Worm (Caenorhabditis elegans) whole organism, mixed stage, embryonic: ENCODE data around the gene dpy-19.

ENCODE experiments used
- M03D4.4 ChIP-seq: sonication (generic microtip); optimal IDR thresholded peaks from 2 replicates; lab custom pipeline; 2017; ENCODE audit warnings: mild to moderate bottlenecking, missing genetic modification characterization, missing compliant biosample characterization
- bed-3 ChIP-seq: fragments of 200-800 bp; sonication (Bioruptor generic); optimal IDR thresholded peaks from 3 replicates; lab custom pipeline; 2018; ENCODE audit warnings: mild to moderate bottlenecking, missing genetic modification characterization, moderate library complexity, missing compliant biosample characterization
- blmp-1 ChIP-seq: fragments of 150-350 bp; optimal IDR thresholded peaks from 2 replicates; lab custom pipeline; 2014; ENCODE audit warnings: missing biosample characterization, missing genetic modification characterization
- ceh-39 ChIP-seq: fragments of 150-350 bp; optimal IDR thresholded peaks from 2 replicates; lab custom pipeline; 2014; ENCODE audit warnings: missing biosample characterization, missing genetic modification characterization
- ceh-43 ChIP-seq: fragments of 200-800 bp; sonication (Bioruptor generic); optimal IDR thresholded peaks from 2 replicates; lab custom pipeline; 2018; ENCODE audit warnings: mild to moderate bottlenecking, missing genetic modification characterization, moderate library complexity, missing compliant biosample characterization
- ceh-83 ChIP-seq: fragments of 200-800 bp; sonication (Bioruptor generic); optimal IDR thresholded peaks from 2 replicates; lab custom pipeline; 2018; ENCODE audit warnings: mild to moderate bottlenecking, missing genetic modification characterization, missing compliant biosample characterization
- ces-1 ChIP-seq: fragments of 150-350 bp; optimal IDR thresholded peaks from 2 replicates; lab custom pipeline; 2014; ENCODE audit warnings: missing biosample characterization, missing genetic modification reagents, missing genetic modification characterization
- cnd-1 ChIP-seq: fragments of 200-800 bp; sonication (Bioruptor generic); optimal IDR thresholded peaks from 2 replicates; lab custom pipeline; 2018; ENCODE audit warnings: mild to moderate bottlenecking, missing genetic modification characterization, missing compliant biosample characterization
- drap-1 ChIP-seq: fragments of 200-800 bp; sonication (Bioruptor generic); optimal IDR thresholded peaks from 3 replicates; lab custom pipeline; 2018; ENCODE audit warnings: mild to moderate bottlenecking, missing genetic modification characterization, missing compliant biosample characterization
- elt-1 ChIP-seq: sonication (generic microtip); optimal IDR thresholded peaks from 2 replicates; lab custom pipeline; 2017; ENCODE audit warnings: missing genetic modification characterization, mild to moderate bottlenecking, missing compliant biosample characterization, antibody characterized with exemption, moderate library complexity, borderline replicate concordance; ENCODE audit not compliant: insufficient read depth
- elt-3 ChIP-seq: fragments of 150-350 bp; optimal IDR thresholded peaks from 2 replicates; lab custom pipeline; 2014; ENCODE audit warnings: missing biosample characterization, missing genetic modification characterization
- flh-1 ChIP-seq: fragments of 200-800 bp; sonication (Bioruptor generic); optimal IDR thresholded peaks from 2 replicates; lab custom pipeline; 2018; ENCODE audit warnings: mild to moderate bottlenecking, missing genetic modification characterization, moderate library complexity, missing compliant biosample characterization
- ham-2 ChIP-seq: fragments of 200-800 bp; sonication (Bioruptor generic); optimal IDR thresholded peaks from 2 replicates; lab custom pipeline; 2018; ENCODE audit warnings: mild to moderate bottlenecking, missing genetic modification characterization, missing compliant biosample characterization
- hlh-1 ChIP-seq: fragments of 150-350 bp; optimal IDR thresholded peaks from 2 replicates; lab custom pipeline; 2014; ENCODE audit warnings: missing biosample characterization, missing genetic modification reagents, missing genetic modification characterization
- lin-13 ChIP-seq: fragments of 150-350 bp; optimal IDR thresholded peaks from 2 replicates; lab custom pipeline; 2014; ENCODE audit warnings: missing biosample characterization, missing genetic modification characterization
- lin-32 ChIP-seq: fragments of 200-800 bp; sonication (Bioruptor generic); optimal IDR thresholded peaks from 2 replicates; lab custom pipeline; 2018; ENCODE audit warnings: mild to moderate bottlenecking, missing genetic modification characterization, missing compliant biosample characterization
- lsy-2 ChIP-seq: fragments of 150-350 bp; optimal IDR thresholded peaks from 2 replicates; lab custom pipeline; 2014; ENCODE audit warnings: missing biosample characterization, missing genetic modification characterization
- mab-5 ChIP-seq: fragments of 150-350 bp; optimal IDR thresholded peaks from 2 replicates; lab custom pipeline; 2014; ENCODE audit warnings: missing biosample characterization, missing genetic modification characterization
- mep-1 ChIP-seq: fragments of 150-350 bp; optimal IDR thresholded peaks from 2 replicates; lab custom pipeline; 2017; ENCODE audit warnings: missing biosample characterization, missing genetic modification reagents, missing genetic modification characterization, inconsistent platforms
- mls-2 ChIP-seq: sonication (generic microtip); optimal IDR thresholded peaks from 2 replicates; lab custom pipeline; 2016; ENCODE audit warnings: mild to moderate bottlenecking, missing genetic modification characterization, moderate library complexity, missing compliant biosample characterization
- nhr-12 ChIP-seq: fragments of 150-350 bp; optimal IDR thresholded peaks from 2 replicates; lab custom pipeline; 2014; ENCODE audit warnings: missing biosample characterization, missing genetic modification characterization
- nhr-2 ChIP-seq: fragments of 150-350 bp; optimal IDR thresholded peaks from 2 replicates; lab custom pipeline; 2014; ENCODE audit warnings: missing biosample characterization, missing genetic modification characterization
- nhr-237 ChIP-seq: fragments of 150-350 bp; optimal IDR thresholded peaks from 2 replicates; lab custom pipeline; 2014; ENCODE audit warnings: missing biosample characterization, missing genetic modification characterization
- nhr-28 ChIP-seq: fragments of 150-350 bp; optimal IDR thresholded peaks from 2 replicates; lab custom pipeline; 2014; ENCODE audit warnings: missing biosample characterization, missing genetic modification characterization
- nhr-76 ChIP-seq: sonication (generic microtip); optimal IDR thresholded peaks from 2 replicates; lab custom pipeline; 2017; ENCODE audit warnings: missing biosample characterization, missing genetic modification characterization
- sem-2 ChIP-seq: fragments of 200-800 bp; sonication (Bioruptor generic); optimal IDR thresholded peaks from 2 replicates; lab custom pipeline; 2018; ENCODE audit warnings: mild to moderate bottlenecking, missing genetic modification characterization, missing compliant biosample characterization
- snpc-4 ChIP-seq: fragments of 150-350 bp; optimal IDR thresholded peaks from 2 replicates; lab custom pipeline; 2014; ENCODE audit warnings: missing biosample characterization, missing genetic modification characterization
- sptf-1 ChIP-seq: sonication (generic microtip); optimal IDR thresholded peaks from 2 replicates; lab custom pipeline; 2017; ENCODE audit warnings: mild to moderate bottlenecking, missing genetic modification characterization, moderate library complexity, missing compliant biosample characterization
- tbx-8 ChIP-seq: fragments of 200-800 bp; sonication (Bioruptor generic); optimal IDR thresholded peaks from 2 replicates; lab custom pipeline; 2018; ENCODE audit warnings: mild to moderate bottlenecking, missing genetic modification characterization, moderate library complexity, missing compliant biosample characterization
- unc-120 ChIP-seq: sonication (generic microtip); optimal IDR thresholded peaks from 2 replicates; lab custom pipeline; 2017; ENCODE audit warnings: missing genetic modification characterization, missing compliant biosample characterization; ENCODE audit not compliant: poor library complexity, severe bottlenecking
- unc-39 ChIP-seq: fragments of 150-350 bp; optimal IDR thresholded peaks from 2 replicates; lab custom pipeline; 2014; ENCODE audit warnings: missing biosample characterization, missing genetic modification characterization
- unc-62 ChIP-seq: fragments of 150-350 bp; optimal IDR thresholded peaks from 2 replicates; lab custom pipeline; 2014; ENCODE audit warnings: missing biosample characterization, missing genetic modification reagents, missing genetic modification characterization
- zip-8 ChIP-seq: fragments of 150-350 bp; optimal IDR thresholded peaks from 2 replicates; lab custom pipeline; 2014; ENCODE audit warnings: missing biosample characterization, missing genetic modification characterization
- ztf-11 ChIP-seq: fragments of 150-350 bp; optimal IDR thresholded peaks from 2 replicates; lab custom pipeline; 2014; ENCODE audit warnings: missing biosample characterization, missing genetic modification characterization

Gene dpy-19

DNA sequence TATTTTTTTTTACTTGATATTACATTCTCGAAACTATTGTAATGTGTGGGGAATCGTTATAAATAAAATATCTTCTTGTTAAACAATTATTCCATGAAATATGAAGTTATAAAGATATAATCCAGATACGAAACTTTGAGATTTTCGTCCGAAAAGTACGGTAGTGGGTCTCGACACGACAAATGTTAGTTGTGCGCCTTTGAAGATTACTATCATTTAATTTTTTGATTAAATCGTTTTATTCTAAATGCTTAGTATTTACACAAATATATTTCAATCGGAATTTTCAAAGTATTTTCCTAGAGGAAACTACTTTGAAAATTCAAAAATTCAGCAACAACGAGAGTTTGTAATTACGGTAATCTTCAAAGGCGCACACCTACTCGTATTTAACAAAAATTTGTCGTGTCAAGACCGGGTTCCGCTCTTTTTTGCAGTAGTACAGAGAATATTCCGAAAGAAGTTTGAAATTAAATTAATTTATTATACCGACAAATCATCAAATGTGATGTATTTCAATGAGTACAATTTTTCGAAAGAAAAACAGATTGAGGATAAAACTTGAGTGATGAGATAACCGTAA, 15.1 kb downstream of the dpy-19 start:
- TF ChIP-seq mep-1, result no peak
- TF ChIP-seq zip-8 (tag; lab: Kevin White, UChicago), result no peak
- TF ChIP-seq tbx-8 (GFP tag; lab: Kevin White, UChicago), result no peak
- TF ChIP-seq lin-32 (GFP tag; lab: Kevin White, UChicago), result no peak
- no peak for TF ChIP-seq nhr-76 (tag; lab: Kevin White, UChicago)
- TF ChIP-seq nhr-12 (tag; lab: Kevin White, UChicago), result no peak
- no peak for TF ChIP-seq hlh-1
- TF ChIP-seq nhr-237 (tag; lab: Kevin White, UChicago), result no peak
- TF ChIP-seq ceh-43 (GFP tag; lab: Kevin White, UChicago), result no peak
- TF ChIP-seq mab-5 (tag; lab: Kevin White, UChicago), result no peak
- TF ChIP-seq elt-1, result no peak
- TF ChIP-seq nhr-2 (tag; lab: Kevin White, UChicago), result no peak
- TF ChIP-seq blmp-1 (tag; lab: Kevin White, UChicago), result no peak
- no peak for TF ChIP-seq snpc-4
- no peak for TF ChIP-seq flh-1 (GFP tag; lab: Kevin White, UChicago)
- TF ChIP-seq ceh-39 (tag; lab: Kevin White, UChicago), result no peak
- no peak for TF ChIP-seq lsy-2 (tag; lab: Kevin White, UChicago)
- TF ChIP-seq cnd-1, result no peak
- TF ChIP-seq ztf-11, result no peak
- TF ChIP-seq unc-39 (tag; lab: Kevin White, UChicago), result no peak

DNA sequence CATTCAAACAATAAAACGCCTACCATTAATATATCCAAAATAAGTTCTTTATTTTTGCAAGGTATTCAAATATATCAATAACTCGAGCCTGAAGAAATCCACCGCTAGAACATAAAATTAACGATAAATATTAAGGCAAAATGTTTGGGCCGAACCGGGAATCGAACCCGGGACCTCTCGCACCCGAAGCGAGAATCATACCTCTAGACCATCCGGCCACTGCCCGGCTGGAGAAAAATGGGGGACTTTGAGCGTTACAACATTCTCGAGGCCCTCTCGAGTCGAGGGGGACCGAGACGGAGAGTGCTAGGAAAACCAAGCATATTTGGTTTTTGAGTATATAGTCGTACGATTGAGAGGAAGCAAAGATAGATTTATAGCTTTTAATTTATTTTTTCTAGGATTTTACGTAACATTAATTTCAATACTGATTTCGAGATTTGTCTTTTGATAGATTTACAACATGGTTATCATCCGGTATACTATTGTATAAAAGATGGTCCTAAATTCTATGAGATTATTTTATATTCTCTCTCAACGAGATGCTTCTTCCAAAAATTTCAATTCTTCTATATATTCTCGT, 17.0 kb downstream of the dpy-19 start, which contains the start of gene flp-23:
flp-23 (plus strand) TSS at position 533 of the 583 bp plus-strand sequence.
- TF ChIP-seq ceh-39 (tag; lab: Kevin White, UChicago) (no peak), elt-1 (no peak), blmp-1 (tag; lab: Kevin White, UChicago) (peak; percentile 22), lin-32 (GFP tag; lab: Kevin White, UChicago) (peak; percentile 50), M03D4.4 (peak; percentile 85), ceh-43 (GFP tag; lab: Kevin White, UChicago) (peak; percentile 71), drap-1 (GFP tag; lab: Kevin White, UChicago) (peak; percentile 80), sptf-1 (peak; percentile 88), flh-1 (GFP tag; lab: Kevin White, UChicago) (peak; percentile 52), ceh-83 (GFP tag; lab: Kevin White, UChicago) (peak; percentile 89), ces-1 (peak; percentile 6), mep-1 (peak; percentile 12), hlh-1 (peak; percentile 0), unc-62 (GFP tag; lab: Kevin White, UChicago) (no peak), cnd-1 (peak; percentile 78), ham-2 (GFP tag; lab: Kevin White, UChicago) (peak; percentile 34), lin-13 (tag; lab: Kevin White, UChicago) (no peak), nhr-76 (tag; lab: Kevin White, UChicago) (no peak), bed-3 (GFP tag; lab: Kevin White, UChicago) (peak; percentile 68), sem-2 (peak; percentile 73), mls-2 (peak; percentile 87), unc-120 (peak; percentile 66)

DNA sequence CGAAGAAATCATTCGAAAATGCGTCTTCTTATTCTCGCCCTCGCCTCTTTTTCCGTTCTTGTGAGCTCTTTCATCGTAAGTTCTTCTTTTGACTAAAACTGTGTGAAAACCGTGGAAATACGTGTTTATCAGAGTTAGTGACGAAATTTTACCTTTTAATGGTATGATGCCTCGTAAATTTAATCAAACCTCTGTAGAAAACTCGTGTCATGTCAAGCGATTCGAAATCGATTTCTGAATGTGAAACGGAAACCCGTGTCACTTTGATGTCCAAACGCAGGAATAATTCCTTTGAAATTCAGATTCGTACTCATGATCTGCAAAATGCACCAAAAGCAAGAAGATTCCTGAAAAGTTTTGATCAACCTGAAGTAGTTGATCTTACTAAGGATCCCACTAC, 18.7 kb downstream of the dpy-19 start, which contains the start of gene F22B7.3:
F22B7.3 (plus strand) TSS at position 301 of the 400 bp plus-strand sequence.
- TF ChIP-seq elt-1, result no peak
- no peak for TF ChIP-seq lin-13 (tag; lab: Kevin White, UChicago)

DNA sequence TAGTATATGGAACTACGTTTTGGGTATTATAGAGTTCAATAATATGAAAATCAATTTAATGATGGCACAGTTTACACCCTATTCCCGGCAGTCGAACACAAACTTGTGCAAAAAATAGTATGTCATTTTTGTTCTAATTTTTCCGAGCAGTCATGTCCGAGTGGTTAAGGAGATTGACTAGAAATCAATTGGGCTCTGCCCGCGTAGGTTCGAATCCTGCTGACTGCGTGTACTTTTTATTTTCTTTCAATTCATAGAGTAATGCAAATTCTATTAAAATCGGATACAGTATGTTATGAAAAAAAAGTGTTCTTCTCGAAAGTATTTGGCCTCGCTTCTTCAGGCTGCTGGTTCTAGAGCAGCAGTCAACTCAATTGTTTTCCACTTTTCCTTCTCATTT, 21.3 kb downstream of the dpy-19 start:
- TF ChIP-seq nhr-28 (no peak), nhr-12 (tag; lab: Kevin White, UChicago) (no peak), snpc-4 (no peak), ces-1 (no peak), hlh-1 (no peak), sptf-1 (no peak), ham-2 (GFP tag; lab: Kevin White, UChicago) (no peak), elt-3 (tag; lab: Kevin White, UChicago) (no peak), ceh-39 (tag; lab: Kevin White, UChicago) (no peak)
